Worm (Caenorhabditis elegans) whole organism, L2 larva: ENCODE measurements around the gene F58B3.4.
A peak's percentile ranks its signal among the peaks of the same experiment; 100 is the strongest.

Source experiments
- C34F6.9 ChIP-seq: fragments of 150-350 bp; optimal IDR thresholded peaks from 2 replicates; lab custom pipeline; 2014; ENCODE audit warnings: missing biosample characterization, missing genetic modification characterization
- F13H6.1 ChIP-seq: sonication (generic microtip); optimal IDR thresholded peaks from 2 replicates; lab custom pipeline; 2016; ENCODE audit warnings: missing genetic modification characterization, missing compliant biosample characterization
- R02D3.7 ChIP-seq: fragments of 150-350 bp; optimal IDR thresholded peaks from 2 replicates; lab custom pipeline; 2014; ENCODE audit warnings: missing biosample characterization, missing genetic modification characterization
- Y55F3AM.14 ChIP-seq: fragments of 200-800 bp; sonication (Bioruptor generic); optimal IDR thresholded peaks from 2 replicates; lab custom pipeline; 2018; ENCODE audit warnings: mild to moderate bottlenecking, missing genetic modification characterization, missing compliant biosample characterization
- ZK546.5 ChIP-seq: sonication (generic microtip); optimal IDR thresholded peaks from 2 replicates; lab custom pipeline; 2017; ENCODE audit warnings: missing biosample characterization, missing genetic modification characterization
- alr-1 ChIP-seq: fragments of 150-350 bp; optimal IDR thresholded peaks from 2 replicates; lab custom pipeline; 2014; ENCODE audit warnings: missing biosample characterization, missing genetic modification characterization
- aly-2 ChIP-seq: fragments of 150-350 bp; optimal IDR thresholded peaks from 2 replicates; lab custom pipeline; 2014; ENCODE audit warnings: missing biosample characterization, missing genetic modification characterization
- ama-1 ChIP-seq: fragments of 150-350 bp; optimal IDR thresholded peaks from 2 replicates; lab custom pipeline; 2018; ENCODE audit warnings: inconsistent platforms
- blmp-1 ChIP-seq: sonication (generic microtip); optimal IDR thresholded peaks from 2 replicates; lab custom pipeline; 2017; ENCODE audit warnings: missing genetic modification characterization, mild to moderate bottlenecking, missing compliant biosample characterization, antibody characterized with exemption, moderate library complexity; ENCODE audit not compliant: insufficient read depth
- ceh-16 ChIP-seq: fragments of 150-350 bp; optimal IDR thresholded peaks from 2 replicates; lab custom pipeline; 2014; ENCODE audit warnings: missing biosample characterization, missing genetic modification characterization
- ceh-82 ChIP-seq: fragments of 150-350 bp; optimal IDR thresholded peaks from 2 replicates; lab custom pipeline; 2014; ENCODE audit warnings: missing biosample characterization, missing genetic modification characterization
- crh-2 ChIP-seq: sonication (generic microtip); optimal IDR thresholded peaks from 2 replicates; lab custom pipeline; 2017; ENCODE audit warnings: missing biosample characterization, missing genetic modification characterization
- dmd-4 ChIP-seq: sonication (generic microtip); optimal IDR thresholded peaks from 2 replicates; lab custom pipeline; 2017; ENCODE audit warnings: missing biosample characterization, missing genetic modification characterization
- egl-27 ChIP-seq: sonication (generic microtip); optimal IDR thresholded peaks from 3 replicates; lab custom pipeline; 2017; ENCODE audit warnings: missing biosample characterization, missing genetic modification reagents, missing genetic modification characterization
- elt-1 ChIP-seq: fragments of 150-350 bp; optimal IDR thresholded peaks from 2 replicates; lab custom pipeline; 2014; ENCODE audit warnings: missing biosample characterization, missing genetic modification characterization
- elt-3 ChIP-seq: sonication (generic microtip); optimal IDR thresholded peaks from 2 replicates; lab custom pipeline; 2017; ENCODE audit warnings: missing biosample characterization, missing genetic modification characterization
- fos-1 ChIP-seq: fragments of 150-350 bp; optimal IDR thresholded peaks from 2 replicates; lab custom pipeline; 2014; ENCODE audit warnings: missing biosample characterization, missing genetic modification characterization
- gmeb-1 ChIP-seq: fragments of 150-350 bp; optimal IDR thresholded peaks from 2 replicates; lab custom pipeline; 2014; ENCODE audit warnings: missing biosample characterization, missing genetic modification characterization
- lin-11 ChIP-seq: fragments of 150-350 bp; sonication (generic microtip); optimal IDR thresholded peaks from 2 replicates; lab custom pipeline; 2014; ENCODE audit warnings: missing biosample characterization, missing genetic modification characterization, inconsistent platforms, mixed read lengths
- lin-13 ChIP-seq: fragments of 150-350 bp; optimal IDR thresholded peaks from 2 replicates; lab custom pipeline; 2014; ENCODE audit warnings: missing biosample characterization, missing genetic modification reagents, missing genetic modification characterization
- lin-39 ChIP-seq: fragments of 150-350 bp; optimal IDR thresholded peaks from 2 replicates; lab custom pipeline; 2014; ENCODE audit warnings: missing biosample characterization, missing genetic modification reagents, missing genetic modification characterization
- lsy-2 ChIP-seq, 2 experiments: fragments of 150-350 bp in 1 of 2; sonication (generic microtip) in 1 of 2; optimal IDR thresholded peaks; 2 replicates each; lab custom pipeline; 2014 to 2017; ENCODE audit warnings: missing biosample characterization in 2 of 2, missing genetic modification characterization in 2 of 2
- mab-5 ChIP-seq: fragments of 150-350 bp; optimal IDR thresholded peaks from 2 replicates; lab custom pipeline; 2014; ENCODE audit warnings: missing biosample characterization, missing genetic modification characterization
- mbf-1 ChIP-seq: sonication (generic microtip); optimal IDR thresholded peaks from 2 replicates; lab custom pipeline; 2017; ENCODE audit warnings: missing biosample characterization, missing genetic modification characterization
- mdl-1 ChIP-seq, 2 experiments: fragments of 150-350 bp in 1 of 2; sonication (generic microtip) in 1 of 2; optimal IDR thresholded peaks; 2 replicates each; lab custom pipeline; 2017; ENCODE audit warnings: missing biosample characterization in 2 of 2, missing genetic modification characterization in 2 of 2
- nhr-10 ChIP-seq: sonication (generic microtip); optimal IDR thresholded peaks from 2 replicates; lab custom pipeline; 2017; ENCODE audit warnings: missing biosample characterization, missing genetic modification characterization
- nhr-11 ChIP-seq: fragments of 150-350 bp; optimal IDR thresholded peaks from 2 replicates; lab custom pipeline; 2014; ENCODE audit warnings: missing biosample characterization, missing genetic modification characterization
- nhr-12 ChIP-seq: fragments of 150-350 bp; optimal IDR thresholded peaks from 2 replicates; lab custom pipeline; 2014; ENCODE audit warnings: missing biosample characterization, missing genetic modification characterization
- nhr-129 ChIP-seq: fragments of 150-350 bp; optimal IDR thresholded peaks from 2 replicates; lab custom pipeline; 2014; ENCODE audit warnings: missing biosample characterization, missing genetic modification characterization
- nhr-21 ChIP-seq: fragments of 150-350 bp; optimal IDR thresholded peaks from 2 replicates; lab custom pipeline; 2014; ENCODE audit warnings: missing biosample characterization, missing genetic modification characterization
- nhr-23 ChIP-seq: fragments of 150-350 bp; optimal IDR thresholded peaks from 2 replicates; lab custom pipeline; 2014; ENCODE audit warnings: missing biosample characterization, missing genetic modification reagents, missing genetic modification characterization
- nhr-237 ChIP-seq: fragments of 150-350 bp; optimal IDR thresholded peaks from 2 replicates; lab custom pipeline; 2014; ENCODE audit warnings: missing biosample characterization, missing genetic modification characterization
- nhr-25 ChIP-seq: fragments of 150-350 bp; sonication (generic microtip); optimal IDR thresholded peaks from 3 replicates; lab custom pipeline; 2014; ENCODE audit warnings: missing biosample characterization, missing genetic modification characterization
- nhr-6 ChIP-seq: fragments of 150-350 bp; optimal IDR thresholded peaks from 2 replicates; lab custom pipeline; 2014; ENCODE audit warnings: missing biosample characterization, missing genetic modification characterization
- nhr-77 ChIP-seq: fragments of 150-350 bp; optimal IDR thresholded peaks from 2 replicates; lab custom pipeline; 2014; ENCODE audit warnings: missing biosample characterization, missing genetic modification characterization
- peb-1 ChIP-seq: fragments of 150-350 bp; optimal IDR thresholded peaks from 2 replicates; lab custom pipeline; 2014; ENCODE audit warnings: missing biosample characterization, missing genetic modification characterization
- sem-4 ChIP-seq: fragments of 150-350 bp; optimal IDR thresholded peaks from 2 replicates; lab custom pipeline; 2014; ENCODE audit warnings: missing biosample characterization, missing genetic modification reagents, missing genetic modification characterization
- skn-1 ChIP-seq: sonication (generic microtip); optimal IDR thresholded peaks from 2 replicates; lab custom pipeline; 2017; ENCODE audit warnings: missing biosample characterization, missing genetic modification characterization
- sma-3 ChIP-seq: sonication (generic microtip); optimal IDR thresholded peaks from 2 replicates; lab custom pipeline; 2016; ENCODE audit warnings: missing genetic modification reagents, missing genetic modification characterization, missing compliant biosample characterization
- sma-9 ChIP-seq, 2 experiments: fragments of 150-350 bp in 1 of 2; sonication (generic microtip) in 1 of 2; optimal IDR thresholded peaks; 2 replicates each; lab custom pipeline; 2014 to 2016; ENCODE audit warnings: missing genetic modification characterization in 2 of 2, mild to moderate bottlenecking in 1 of 2, missing biosample characterization in 1 of 2, missing compliant biosample characterization in 1 of 2, missing genetic modification reagents in 1 of 2, moderate library complexity in 1 of 2
- snpc-4 ChIP-seq: fragments of 150-350 bp; optimal IDR thresholded peaks from 2 replicates; lab custom pipeline; 2014; ENCODE audit warnings: missing biosample characterization, missing genetic modification characterization
- unc-39 ChIP-seq: fragments of 150-350 bp; optimal IDR thresholded peaks from 2 replicates; lab custom pipeline; 2014; ENCODE audit warnings: missing biosample characterization, missing genetic modification characterization
- unc-55 ChIP-seq: fragments of 150-350 bp; sonication (generic microtip); optimal IDR thresholded peaks from 3 replicates; lab custom pipeline; 2014; ENCODE audit warnings: missing biosample characterization, missing genetic modification reagents, missing genetic modification characterization
- unc-62 ChIP-seq: fragments of 150-350 bp; optimal IDR thresholded peaks from 2 replicates; lab custom pipeline; 2014; ENCODE audit warnings: missing biosample characterization, missing genetic modification reagents, missing genetic modification characterization
- zag-1 ChIP-seq: fragments of 150-350 bp; optimal IDR thresholded peaks from 2 replicates; lab custom pipeline; 2014; ENCODE audit warnings: missing biosample characterization, missing genetic modification characterization
- ztf-1 ChIP-seq: fragments of 200-800 bp; sonication (Bioruptor generic); conservative IDR thresholded peaks from 2 replicates; pipeline ENCODE4 v1.3.6; 2022; ENCODE audit warnings: missing genetic modification characterization, missing compliant biosample characterization
- ztf-11 ChIP-seq: sonication (generic microtip); optimal IDR thresholded peaks from 2 replicates; lab custom pipeline; 2017; ENCODE audit warnings: missing biosample characterization, missing genetic modification characterization
- ztf-4 ChIP-seq: fragments of 150-350 bp; optimal IDR thresholded peaks from 2 replicates; lab custom pipeline; 2014; ENCODE audit warnings: missing biosample characterization, missing genetic modification characterization

The F58B3.4 gene

DNA sequence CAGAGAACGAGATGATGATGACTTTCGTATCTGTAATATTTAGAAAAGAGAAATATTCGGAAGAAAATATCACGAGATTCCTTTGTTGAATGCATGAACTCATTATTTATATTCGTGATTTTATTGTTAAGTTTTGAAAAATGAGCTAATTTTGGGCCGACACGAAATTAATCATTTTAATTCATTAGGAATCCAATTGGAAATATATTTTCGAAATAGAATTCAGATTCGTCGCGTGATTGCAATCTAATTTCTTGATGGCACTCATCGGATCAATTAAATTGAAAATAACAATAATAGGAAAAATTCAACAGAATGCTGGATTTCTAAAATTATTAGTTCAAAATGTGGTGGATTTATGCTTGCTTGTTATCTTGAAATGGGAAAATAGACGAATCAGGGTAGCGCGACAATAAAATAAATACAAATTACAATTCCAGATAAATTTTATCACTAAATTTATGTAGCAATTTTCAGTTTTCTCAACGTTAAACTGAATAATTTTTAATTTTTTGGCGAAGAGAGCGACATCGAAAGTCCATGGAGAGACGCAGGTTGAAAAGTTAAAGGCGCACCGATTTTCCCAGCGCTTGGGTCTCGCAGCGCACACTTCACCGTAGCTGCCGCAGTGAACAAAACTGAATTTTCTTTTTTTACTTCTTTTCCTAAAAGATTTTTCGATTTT lies 29.8 kb downstream of the F58B3.4 start:
- TF ChIP-seq R02D3.7 (tag; lab: Kevin White, UChicago): no peak
- TF ChIP-seq unc-55: peak; percentile 92
- TF ChIP-seq C34F6.9 (tag; lab: Kevin White, UChicago): peak; percentile 79
- peak; percentile 32 for TF ChIP-seq ztf-4 (tag; lab: Kevin White, UChicago)
- TF ChIP-seq nhr-129 (tag; lab: Kevin White, UChicago): peak; percentile 63
- TF ChIP-seq sma-3 (GFP tag; lab: Kevin White, UChicago): peak; percentile 46
- TF ChIP-seq lin-13: peak; percentile 65
- no peak for TF ChIP-seq peb-1 (tag; lab: Kevin White, UChicago)
- peak; percentile 75 for TF ChIP-seq gmeb-1
- no peak for TF ChIP-seq sem-4
- no peak for TF ChIP-seq nhr-6 (tag; lab: Kevin White, UChicago)
- peak; percentile 21 for TF ChIP-seq Y55F3AM.14 (GFP tag; lab: Kevin White, UChicago)
- TF ChIP-seq nhr-77: no peak
- TF ChIP-seq fos-1 (tag; lab: Kevin White, UChicago): peak; percentile 23
- peak; percentile 26 for TF ChIP-seq blmp-1 (tag; lab: Kevin White, UChicago)
- TF ChIP-seq mbf-1: no peak
- no peak for TF ChIP-seq unc-39
- no peak for TF ChIP-seq ceh-82
- TF ChIP-seq aly-2 (tag; lab: Kevin White, UChicago): no peak
- peak; percentile 40 for TF ChIP-seq F13H6.1 (tag; lab: Kevin White, UChicago)
- TF ChIP-seq egl-27 (tag; lab: Kevin White, UChicago): no peak
- TF ChIP-seq mdl-1 (tag; optimal IDR thresholded peaks at IDR 0.05; lab: Kevin White, UChicago): no peak
- TF ChIP-seq nhr-21 (tag; lab: Kevin White, UChicago): peak; percentile 4
- TF ChIP-seq alr-1 (tag; lab: Kevin White, UChicago): no peak
- peak; percentile 49 for TF ChIP-seq skn-1 (tag; lab: Kevin White, UChicago)
- TF ChIP-seq lsy-2 (tag; optimal IDR thresholded peaks at IDR 0.05; lab: Kevin White, UChicago): peak; percentile 57 to 94
- TF ChIP-seq nhr-12 (tag; lab: Kevin White, UChicago): no peak
- no peak for TF ChIP-seq ztf-1 (GFP tag; lab: Robert Waterston, UW)
- peak; percentile 57 for TF ChIP-seq crh-2 (tag; lab: Kevin White, UChicago)
- peak; percentile 39 for TF ChIP-seq ama-1 (lab: Kevin White, UChicago)
- TF ChIP-seq nhr-11 (tag; lab: Kevin White, UChicago): no peak
- no peak for TF ChIP-seq ztf-11 (tag; lab: Kevin White, UChicago)
- TF ChIP-seq nhr-237 (tag; lab: Kevin White, UChicago): no peak
- TF ChIP-seq lin-11 (tag; lab: Kevin White, UChicago): peak; percentile 81
- TF ChIP-seq elt-3 (tag; lab: Kevin White, UChicago): no peak
- TF ChIP-seq nhr-23 (tag; lab: Kevin White, UChicago): no peak
- TF ChIP-seq elt-1 (tag; lab: Kevin White, UChicago): no peak
- TF ChIP-seq dmd-4 (tag; lab: Kevin White, UChicago): no peak
- TF ChIP-seq nhr-25 (tag; lab: Kevin White, UChicago): peak; percentile 50
- TF ChIP-seq sma-9 (GFP tag; optimal IDR thresholded peaks at IDR 0.05; lab: Kevin White, UChicago): peak; percentile 51
- no peak for TF ChIP-seq sma-9 (tag; optimal IDR thresholded peaks at IDR 0.05; lab: Kevin White, UChicago)
- no peak for TF ChIP-seq unc-62 (GFP tag; lab: Kevin White, UChicago)
- no peak for TF ChIP-seq ceh-16
- TF ChIP-seq snpc-4 (tag; lab: Kevin White, UChicago): no peak
- no peak for TF ChIP-seq zag-1 (tag; lab: Kevin White, UChicago)
- TF ChIP-seq mab-5 (tag; lab: Kevin White, UChicago): no peak
- TF ChIP-seq nhr-10 (tag; lab: Kevin White, UChicago): no peak
- no peak for TF ChIP-seq lin-39 (tag; lab: Kevin White, UChicago)
- TF ChIP-seq ZK546.5 (tag; lab: Kevin White, UChicago): peak; percentile 26
